Worm (Caenorhabditis elegans) whole organism, L1 larva: ENCODE measurements around the gene clec-75.

Experiments
- Y116A8C.19 ChIP-seq: sonication (generic microtip); optimal IDR thresholded peaks from 2 replicates; lab custom pipeline; 2016; ENCODE audit warnings: missing compliant biosample characterization, missing genetic modification characterization, borderline replicate concordance
- aha-1 ChIP-seq: fragments of 150-350 bp; optimal IDR thresholded peaks from 2 replicates; lab custom pipeline; 2014; ENCODE audit warnings: missing biosample characterization, missing genetic modification characterization
- ama-1 ChIP-seq: fragments of 150-350 bp; optimal IDR thresholded peaks from 2 replicates; lab custom pipeline; 2014
- isw-1 ChIP-seq: fragments of 200-800 bp; sonication (Bioruptor generic); IDR thresholded peaks from 2 replicates; pipeline ENCODE4 v1.3.6; 2022; ENCODE audit warnings: missing genetic modification characterization, missing compliant biosample characterization
- lin-15B ChIP-seq: fragments of 150-350 bp; sonication (generic microtip); optimal IDR thresholded peaks from 3 replicates; lab custom pipeline; 2014; ENCODE audit warnings: missing biosample characterization, missing genetic modification characterization
- nhr-11 ChIP-seq: fragments of 150-350 bp; optimal IDR thresholded peaks from 2 replicates; lab custom pipeline; 2014; ENCODE audit warnings: missing biosample characterization, missing genetic modification characterization
- nhr-237 ChIP-seq: fragments of 150-350 bp; optimal IDR thresholded peaks from 2 replicates; lab custom pipeline; 2014; ENCODE audit warnings: missing biosample characterization, missing genetic modification characterization
- nhr-77 ChIP-seq: fragments of 150-350 bp; optimal IDR thresholded peaks from 2 replicates; lab custom pipeline; 2014; ENCODE audit warnings: missing biosample characterization, missing genetic modification characterization
- pqm-1 ChIP-seq: sonication (generic microtip); optimal IDR thresholded peaks from 3 replicates; lab custom pipeline; 2017; ENCODE audit warnings: missing biosample characterization, missing genetic modification characterization
- snpc-4 ChIP-seq: fragments of 150-350 bp; optimal IDR thresholded peaks from 2 replicates; lab custom pipeline; 2014; ENCODE audit warnings: missing biosample characterization, missing genetic modification characterization
- swsn-7 ChIP-seq: sonication (generic microtip); optimal IDR thresholded peaks from 2 replicates; lab custom pipeline; 2016; ENCODE audit warnings: missing genetic modification characterization, missing compliant biosample characterization
- tbx-2 ChIP-seq: sonication (generic microtip); optimal IDR thresholded peaks from 2 replicates; lab custom pipeline; 2016; ENCODE audit warnings: missing genetic modification characterization, missing compliant biosample characterization
- unc-62 ChIP-seq: fragments of 150-350 bp; optimal IDR thresholded peaks from 2 replicates; lab custom pipeline; 2014; ENCODE audit warnings: missing biosample characterization, missing genetic modification reagents, missing genetic modification characterization

DNA sequence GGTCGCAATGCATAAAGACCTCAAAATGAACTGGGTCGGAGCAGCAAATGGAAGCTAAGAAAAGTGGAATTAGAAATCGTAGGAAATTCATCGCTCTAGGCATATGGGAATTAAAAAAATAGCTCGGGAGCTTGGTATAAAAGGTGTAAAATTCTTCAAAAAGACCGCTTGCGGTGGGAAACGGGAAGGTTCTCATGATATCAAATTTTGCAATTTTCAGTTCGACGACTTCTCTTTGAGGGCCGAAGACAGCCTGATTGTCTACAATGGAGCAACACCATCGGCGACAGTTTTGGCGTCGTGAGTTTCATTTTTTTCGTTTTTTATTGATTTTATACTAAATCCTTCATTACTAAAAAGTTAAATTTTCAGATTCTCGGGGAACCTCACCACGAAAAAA, 38.0 kb downstream of the clec-75 start, which contains the start of gene F47C12.8:
- TF ChIP-seq aha-1 (tag; lab: Kevin White, UChicago) = no peak
- TF ChIP-seq nhr-11 (tag; lab: Kevin White, UChicago) = no peak
- TF ChIP-seq Y116A8C.19 = no peak
- no peak for TF ChIP-seq ama-1
- TF ChIP-seq nhr-237 (tag; lab: Kevin White, UChicago) = no peak
- TF ChIP-seq isw-1 (GFP tag; lab: Robert Waterston, UW) = no peak
- no peak for TF ChIP-seq tbx-2 (tag; lab: Kevin White, UChicago)
- TF ChIP-seq unc-62 (GFP tag; lab: Kevin White, UChicago) = no peak
- no peak for TF ChIP-seq nhr-77
- TF ChIP-seq swsn-7 (tag; lab: Kevin White, UChicago) = no peak
- TF ChIP-seq snpc-4 (tag; lab: Kevin White, UChicago) = no peak
- TF ChIP-seq pqm-1 (tag; lab: Kevin White, UChicago) = no peak
- TF ChIP-seq lin-15B = no peak
